Worm (Caenorhabditis elegans) whole organism, mixed stage, embryonic: ENCODE results near the gene irld-12.

Source experiments
- M03D4.4 ChIP-seq: sonication (generic microtip); optimal IDR thresholded peaks from 2 replicates; lab custom pipeline; 2017; ENCODE audit warnings: mild to moderate bottlenecking, missing genetic modification characterization, missing compliant biosample characterization
- bed-3 ChIP-seq: fragments of 200-800 bp; sonication (Bioruptor generic); optimal IDR thresholded peaks from 3 replicates; lab custom pipeline; 2018; ENCODE audit warnings: mild to moderate bottlenecking, missing genetic modification characterization, moderate library complexity, missing compliant biosample characterization
- blmp-1 ChIP-seq: fragments of 150-350 bp; optimal IDR thresholded peaks from 2 replicates; lab custom pipeline; 2014; ENCODE audit warnings: missing biosample characterization, missing genetic modification characterization
- ceh-39 ChIP-seq: fragments of 150-350 bp; optimal IDR thresholded peaks from 2 replicates; lab custom pipeline; 2014; ENCODE audit warnings: missing biosample characterization, missing genetic modification characterization
- ceh-43 ChIP-seq: fragments of 200-800 bp; sonication (Bioruptor generic); optimal IDR thresholded peaks from 2 replicates; lab custom pipeline; 2018; ENCODE audit warnings: mild to moderate bottlenecking, missing genetic modification characterization, moderate library complexity, missing compliant biosample characterization
- ces-1 ChIP-seq: fragments of 150-350 bp; optimal IDR thresholded peaks from 2 replicates; lab custom pipeline; 2014; ENCODE audit warnings: missing biosample characterization, missing genetic modification reagents, missing genetic modification characterization
- cnd-1 ChIP-seq: fragments of 200-800 bp; sonication (Bioruptor generic); optimal IDR thresholded peaks from 2 replicates; lab custom pipeline; 2018; ENCODE audit warnings: mild to moderate bottlenecking, missing genetic modification characterization, missing compliant biosample characterization
- drap-1 ChIP-seq: fragments of 200-800 bp; sonication (Bioruptor generic); optimal IDR thresholded peaks from 3 replicates; lab custom pipeline; 2018; ENCODE audit warnings: mild to moderate bottlenecking, missing genetic modification characterization, missing compliant biosample characterization
- elt-1 ChIP-seq: sonication (generic microtip); optimal IDR thresholded peaks from 2 replicates; lab custom pipeline; 2017; ENCODE audit warnings: missing genetic modification characterization, mild to moderate bottlenecking, missing compliant biosample characterization, antibody characterized with exemption, moderate library complexity, borderline replicate concordance; ENCODE audit not compliant: insufficient read depth
- elt-3 ChIP-seq: fragments of 150-350 bp; optimal IDR thresholded peaks from 2 replicates; lab custom pipeline; 2014; ENCODE audit warnings: missing biosample characterization, missing genetic modification characterization
- flh-1 ChIP-seq: fragments of 200-800 bp; sonication (Bioruptor generic); optimal IDR thresholded peaks from 2 replicates; lab custom pipeline; 2018; ENCODE audit warnings: mild to moderate bottlenecking, missing genetic modification characterization, moderate library complexity, missing compliant biosample characterization
- ham-2 ChIP-seq: fragments of 200-800 bp; sonication (Bioruptor generic); optimal IDR thresholded peaks from 2 replicates; lab custom pipeline; 2018; ENCODE audit warnings: mild to moderate bottlenecking, missing genetic modification characterization, missing compliant biosample characterization
- hlh-1 ChIP-seq: fragments of 150-350 bp; optimal IDR thresholded peaks from 2 replicates; lab custom pipeline; 2014; ENCODE audit warnings: missing biosample characterization, missing genetic modification reagents, missing genetic modification characterization
- lin-13 ChIP-seq: fragments of 150-350 bp; optimal IDR thresholded peaks from 2 replicates; lab custom pipeline; 2014; ENCODE audit warnings: missing biosample characterization, missing genetic modification characterization
- lin-32 ChIP-seq: fragments of 200-800 bp; sonication (Bioruptor generic); optimal IDR thresholded peaks from 2 replicates; lab custom pipeline; 2018; ENCODE audit warnings: mild to moderate bottlenecking, missing genetic modification characterization, missing compliant biosample characterization
- lsy-2 ChIP-seq: fragments of 150-350 bp; optimal IDR thresholded peaks from 2 replicates; lab custom pipeline; 2014; ENCODE audit warnings: missing biosample characterization, missing genetic modification characterization
- mab-5 ChIP-seq: fragments of 150-350 bp; optimal IDR thresholded peaks from 2 replicates; lab custom pipeline; 2014; ENCODE audit warnings: missing biosample characterization, missing genetic modification characterization
- mep-1 ChIP-seq: fragments of 150-350 bp; optimal IDR thresholded peaks from 2 replicates; lab custom pipeline; 2017; ENCODE audit warnings: missing biosample characterization, missing genetic modification reagents, missing genetic modification characterization, inconsistent platforms
- mls-2 ChIP-seq: sonication (generic microtip); optimal IDR thresholded peaks from 2 replicates; lab custom pipeline; 2016; ENCODE audit warnings: mild to moderate bottlenecking, missing genetic modification characterization, moderate library complexity, missing compliant biosample characterization
- nhr-2 ChIP-seq: fragments of 150-350 bp; optimal IDR thresholded peaks from 2 replicates; lab custom pipeline; 2014; ENCODE audit warnings: missing biosample characterization, missing genetic modification characterization
- nhr-28 ChIP-seq: fragments of 150-350 bp; optimal IDR thresholded peaks from 2 replicates; lab custom pipeline; 2014; ENCODE audit warnings: missing biosample characterization, missing genetic modification characterization
- nhr-76 ChIP-seq: sonication (generic microtip); optimal IDR thresholded peaks from 2 replicates; lab custom pipeline; 2017; ENCODE audit warnings: missing biosample characterization, missing genetic modification characterization
- pha-4 ChIP-seq: fragments of 150-350 bp; optimal IDR thresholded peaks from 2 replicates; lab custom pipeline; 2018; ENCODE audit warnings: missing biosample characterization, missing genetic modification reagents, missing genetic modification characterization
- sptf-1 ChIP-seq: sonication (generic microtip); optimal IDR thresholded peaks from 2 replicates; lab custom pipeline; 2017; ENCODE audit warnings: mild to moderate bottlenecking, missing genetic modification characterization, moderate library complexity, missing compliant biosample characterization
- tbx-8 ChIP-seq: fragments of 200-800 bp; sonication (Bioruptor generic); optimal IDR thresholded peaks from 2 replicates; lab custom pipeline; 2018; ENCODE audit warnings: mild to moderate bottlenecking, missing genetic modification characterization, moderate library complexity, missing compliant biosample characterization
- unc-120 ChIP-seq: sonication (generic microtip); optimal IDR thresholded peaks from 2 replicates; lab custom pipeline; 2017; ENCODE audit warnings: missing genetic modification characterization, missing compliant biosample characterization; ENCODE audit not compliant: poor library complexity, severe bottlenecking
- unc-39 ChIP-seq: fragments of 150-350 bp; optimal IDR thresholded peaks from 2 replicates; lab custom pipeline; 2014; ENCODE audit warnings: missing biosample characterization, missing genetic modification characterization
- unc-62 ChIP-seq: fragments of 150-350 bp; optimal IDR thresholded peaks from 2 replicates; lab custom pipeline; 2014; ENCODE audit warnings: missing biosample characterization, missing genetic modification reagents, missing genetic modification characterization
- zip-8 ChIP-seq: fragments of 150-350 bp; optimal IDR thresholded peaks from 2 replicates; lab custom pipeline; 2014; ENCODE audit warnings: missing biosample characterization, missing genetic modification characterization
- ztf-11 ChIP-seq: fragments of 150-350 bp; optimal IDR thresholded peaks from 2 replicates; lab custom pipeline; 2014; ENCODE audit warnings: missing biosample characterization, missing genetic modification characterization

Gene irld-12

DNA sequence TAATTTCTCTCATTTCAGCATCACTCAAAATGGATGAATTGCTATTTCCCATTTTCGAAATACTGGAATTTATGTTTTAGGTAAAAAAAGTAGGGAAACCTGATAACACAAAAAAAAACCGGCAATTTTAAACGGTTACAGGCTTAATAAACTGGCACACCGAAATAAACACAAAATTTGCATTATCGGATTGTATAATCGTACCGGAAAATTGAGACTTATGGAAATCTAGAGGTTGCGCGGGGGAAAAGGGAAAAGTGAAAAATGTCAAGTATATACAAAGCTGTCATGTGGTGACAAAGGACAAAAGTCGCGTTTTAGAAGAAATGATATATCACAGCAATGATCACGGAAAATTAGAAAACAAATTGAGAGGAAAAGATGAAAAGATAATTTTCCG lies 18.1 kb upstream of the irld-12 start, which contains the start of gene chpf-2:
Gene chpf-2, minus strand, starts transcription at position 101 of the 400 bp plus-strand sequence.
- TF ChIP-seq ces-1 (GFP tag; lab: Kevin White, UChicago) (no peak), flh-1 (GFP tag; lab: Kevin White, UChicago) (no peak), ceh-39 (tag; lab: Kevin White, UChicago) (no peak)

DNA sequence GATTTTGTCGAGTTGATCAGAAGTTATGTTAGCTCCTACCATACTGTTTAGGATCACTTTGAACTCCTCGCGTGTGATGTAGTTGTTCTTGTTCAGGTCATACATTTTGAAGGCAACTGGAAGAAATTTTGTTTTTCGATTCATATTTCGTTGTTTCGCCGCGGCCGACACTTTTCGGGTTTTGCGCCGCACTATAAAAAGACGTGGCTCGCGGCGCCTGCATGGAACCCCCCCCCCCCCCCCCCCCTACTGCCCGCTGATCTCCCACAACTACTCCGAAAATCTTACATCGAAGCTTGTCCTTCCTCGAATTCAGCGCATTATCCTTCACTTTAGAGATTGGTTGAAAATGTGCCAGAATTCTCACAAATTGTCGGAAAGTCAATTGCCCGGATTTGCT lies 16.9 kb upstream of the irld-12 start:
- TF ChIP-seq mab-5 (tag; lab: Kevin White, UChicago) (no peak), tbx-8 (GFP tag; lab: Kevin White, UChicago) (no peak), ceh-43 (GFP tag; lab: Kevin White, UChicago) (no peak), unc-62 (GFP tag; lab: Kevin White, UChicago) (no peak), zip-8 (tag; lab: Kevin White, UChicago) (no peak), pha-4 (no peak), nhr-76 (no peak), mls-2 (tag; lab: Kevin White, UChicago) (no peak)

DNA sequence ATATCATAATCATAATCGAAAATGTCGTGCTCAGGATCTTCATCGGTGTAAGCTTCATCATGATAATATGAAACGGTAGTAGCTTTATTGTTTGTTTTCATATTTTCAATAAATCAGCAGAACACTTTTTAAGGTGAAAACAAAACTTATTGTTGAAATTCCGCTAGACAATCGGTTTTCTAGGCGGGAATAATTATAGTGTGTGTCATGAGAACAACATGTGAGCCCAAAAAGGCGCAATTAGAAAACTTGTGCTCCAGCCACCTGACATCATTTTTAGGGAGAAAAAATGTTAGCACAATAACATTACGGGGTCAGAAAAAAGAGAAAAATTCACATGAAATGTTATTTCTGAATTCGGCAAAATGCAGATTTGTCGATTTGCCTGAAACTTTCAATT lies 13.0 kb upstream of the irld-12 start, which contains the start of gene srw-8:
Gene srw-8, minus strand, starts transcription at position 101 of the 400 bp plus-strand sequence.
- TF ChIP-seq ham-2: no peak
- TF ChIP-seq pha-4: no peak
- no peak for TF ChIP-seq nhr-2 (tag; lab: Kevin White, UChicago)
- TF ChIP-seq unc-62 (GFP tag; lab: Kevin White, UChicago): no peak
- TF ChIP-seq unc-120 (tag; lab: Kevin White, UChicago): no peak
- TF ChIP-seq lin-32 (GFP tag; lab: Kevin White, UChicago): no peak
- no peak for TF ChIP-seq cnd-1 (tag; lab: Kevin White, UChicago)
- no peak for TF ChIP-seq sptf-1 (tag; lab: Kevin White, UChicago)
- TF ChIP-seq unc-39 (tag; lab: Kevin White, UChicago): no peak
- TF ChIP-seq nhr-76: no peak
- TF ChIP-seq mep-1 (tag; lab: Kevin White, UChicago): no peak
- TF ChIP-seq lsy-2 (tag; lab: Kevin White, UChicago): no peak
- TF ChIP-seq blmp-1: no peak
- TF ChIP-seq ceh-43 (GFP tag; lab: Kevin White, UChicago): no peak

DNA sequence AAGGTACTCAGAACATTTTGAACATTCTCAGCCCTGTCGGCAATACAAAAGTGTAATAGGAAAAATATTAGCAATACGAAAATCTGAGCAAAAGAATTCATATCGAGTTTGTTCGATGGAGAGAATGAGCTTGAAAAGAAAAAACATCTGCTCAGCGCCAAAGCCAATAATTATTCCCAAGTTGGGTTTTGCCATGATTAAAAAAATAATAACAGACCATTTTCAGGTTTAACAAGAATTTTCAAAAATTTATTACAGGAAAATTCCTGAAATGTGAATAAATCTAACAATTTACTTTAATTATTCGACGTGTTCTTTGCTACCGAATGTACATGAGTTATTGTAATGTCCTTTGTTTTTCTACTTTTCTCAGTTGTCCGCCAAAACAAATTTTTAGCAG lies 11.1 kb upstream of the irld-12 start, which contains the start of gene irld-38:
Gene irld-38, minus strand, starts transcription at position 101 of the 400 bp plus-strand sequence.
- no peak for TF ChIP-seq drap-1 (GFP tag; lab: Kevin White, UChicago)
- TF ChIP-seq ceh-43 (GFP tag; lab: Kevin White, UChicago): no peak
- no peak for TF ChIP-seq unc-39 (tag; lab: Kevin White, UChicago)
- TF ChIP-seq lin-32 (GFP tag; lab: Kevin White, UChicago): no peak
- no peak for TF ChIP-seq nhr-76
- TF ChIP-seq unc-120 (tag; lab: Kevin White, UChicago): no peak
- no peak for TF ChIP-seq zip-8 (tag; lab: Kevin White, UChicago)
- TF ChIP-seq mep-1 (tag; lab: Kevin White, UChicago): no peak
- TF ChIP-seq nhr-2 (tag; lab: Kevin White, UChicago): no peak
- TF ChIP-seq elt-1: no peak
- TF ChIP-seq ham-2: no peak
- TF ChIP-seq mls-2 (tag; lab: Kevin White, UChicago): no peak
- TF ChIP-seq nhr-28 (tag; lab: Kevin White, UChicago): no peak
- TF ChIP-seq ces-1 (GFP tag; lab: Kevin White, UChicago): no peak
- TF ChIP-seq hlh-1 (tag; lab: Kevin White, UChicago): no peak
- no peak for TF ChIP-seq ztf-11
- no peak for TF ChIP-seq tbx-8 (GFP tag; lab: Kevin White, UChicago)
- TF ChIP-seq flh-1 (GFP tag; lab: Kevin White, UChicago): no peak
- TF ChIP-seq elt-3 (tag; lab: Kevin White, UChicago): no peak
- TF ChIP-seq M03D4.4 (tag; lab: Kevin White, UChicago): no peak

DNA sequence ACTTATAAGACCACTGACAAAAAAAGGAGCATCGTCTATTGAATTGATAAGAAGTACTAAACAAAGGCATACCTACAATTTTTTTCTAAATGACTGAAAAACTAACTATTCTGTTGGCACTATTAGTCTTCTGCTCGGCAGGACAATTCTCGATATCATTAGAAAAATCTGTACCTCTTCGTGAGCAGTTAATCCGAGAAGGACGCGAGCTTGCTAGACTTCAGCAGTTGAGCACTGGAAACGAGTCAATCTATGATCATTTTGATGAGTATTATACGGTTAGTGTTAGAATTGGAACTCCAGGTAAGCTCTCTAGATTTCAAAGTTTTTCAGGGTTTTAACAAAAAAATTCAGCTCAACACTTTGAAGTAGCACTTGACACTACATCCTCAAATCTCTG lies 7.0 kb upstream of the irld-12 start, which contains the start of gene asp-7:
Gene asp-7, plus strand, starts transcription at position 81 of the 400 bp plus-strand sequence.
- TF ChIP-seq bed-3 (GFP tag; lab: Kevin White, UChicago) (no peak), lin-13 (no peak), elt-3 (tag; lab: Kevin White, UChicago) (no peak), unc-62 (GFP tag; lab: Kevin White, UChicago) (no peak), flh-1 (GFP tag; lab: Kevin White, UChicago) (no peak), ceh-39 (tag; lab: Kevin White, UChicago) (no peak), blmp-1 (no peak), ham-2 (no peak), lin-32 (GFP tag; lab: Kevin White, UChicago) (no peak), ces-1 (GFP tag; lab: Kevin White, UChicago) (no peak), drap-1 (GFP tag; lab: Kevin White, UChicago) (no peak), M03D4.4 (tag; lab: Kevin White, UChicago) (no peak), zip-8 (tag; lab: Kevin White, UChicago) (no peak), unc-120 (tag; lab: Kevin White, UChicago) (no peak), hlh-1 (tag; lab: Kevin White, UChicago) (no peak), elt-1 (no peak), nhr-2 (tag; lab: Kevin White, UChicago) (no peak), cnd-1 (tag; lab: Kevin White, UChicago) (no peak), pha-4 (no peak)
